Worm (Caenorhabditis elegans): ENCODE results near the gene C53D6.11.

DNA sequence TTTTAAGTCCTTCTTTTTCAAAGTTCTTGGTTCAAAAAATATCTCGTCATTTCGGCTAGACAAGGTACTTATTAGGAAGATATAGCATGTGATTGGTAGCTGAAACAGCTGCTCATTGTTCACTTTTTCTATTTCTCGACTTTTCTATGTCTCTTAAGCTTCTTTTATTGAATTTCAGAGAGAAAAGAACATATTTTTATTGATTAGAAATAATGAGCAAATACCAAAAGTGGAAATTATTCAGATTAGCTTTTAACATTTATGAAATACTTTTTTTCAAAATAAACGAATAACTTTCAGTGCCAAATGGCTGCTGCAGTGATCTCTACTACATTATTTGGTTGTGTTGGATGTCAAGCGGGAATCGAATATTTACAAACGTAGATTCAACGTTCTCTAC is 25.8 kb upstream of the C53D6.11 start, which contains the start of gene nstp-1:
- TF ChIP-seq med-1 (GFP tag; optimal IDR thresholded peaks at IDR 0.05; ENCODE audit: insufficient read depth) (no peak), klf-2 (GFP tag; conservative IDR thresholded peaks at IDR 0.05) (no peak), ref-1 (GFP tag; conservative IDR thresholded peaks at IDR 0.05) (no peak), flt-1 (GFP tag; IDR thresholded peaks at IDR 0.05) (no peak), ztf-23 (GFP tag; IDR thresholded peaks at IDR 0.05) (no peak), tab-1 (GFP tag; IDR thresholded peaks at IDR 0.05) (no peak), T22C8.4 (GFP tag; IDR thresholded peaks at IDR 0.05) (no peak)

Measured in whole organism, midembryonic.